Worm (Caenorhabditis elegans): Measurements from ENCODE around the gene F52B11.5.

ce11 chrIV:14074456-14074855, 28.6 kb downstream of the F52B11.5 start:
- TF ChIP-seq pqm-1 (tag; optimal IDR thresholded peaks at IDR 0.05) (no peak), egl-27 (tag; optimal IDR thresholded peaks at IDR 0.05) (no peak), unc-62 (GFP tag; optimal IDR thresholded peaks at IDR 0.05) (no peak), elt-3 (tag; optimal IDR thresholded peaks at IDR 0.05) (no peak)
